Worm (Caenorhabditis elegans): ENCODE measurements around the gene nhr-277.
"Not testable (repeated sequence)": the region's sequence is repeated elsewhere in the genome, so short reads cannot be mapped to it uniquely, and the experiment has no call there.

The nhr-277 gene

DNA sequence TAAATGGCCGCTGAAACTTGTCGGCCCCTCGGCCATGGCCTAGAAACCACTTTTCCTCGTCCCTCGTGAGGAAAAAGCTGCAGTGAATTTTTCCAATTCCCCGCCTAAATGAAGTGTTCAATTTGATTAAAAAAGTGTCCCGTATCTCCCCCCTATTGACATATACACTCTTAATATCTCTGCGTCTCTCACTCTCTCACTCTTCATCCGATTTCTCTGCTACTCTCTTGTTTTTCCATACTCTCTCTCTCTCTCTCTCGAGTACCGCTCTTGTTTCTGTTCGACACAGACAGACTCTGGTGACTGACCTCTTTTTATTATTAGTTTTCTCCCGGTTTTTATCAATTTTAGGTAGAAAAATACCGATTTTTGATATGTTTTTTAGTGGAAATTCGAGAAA is 42.3 kb downstream of the nhr-277 start:
- TF ChIP-seq nfya-1 (tag; optimal IDR thresholded peaks at IDR 0.05; ENCODE audit: insufficient read depth) (peak; percentile 45), ceh-28 (tag; optimal IDR thresholded peaks at IDR 0.05) (peak; percentile 6), elt-2 (tag; optimal IDR thresholded peaks at IDR 0.05) (peak; percentile 25), nhr-23 (tag; optimal IDR thresholded peaks at IDR 0.05) (peak; percentile 40), daf-12 (tag; optimal IDR thresholded peaks at IDR 0.05) (no peak), sea-2 (GFP tag; optimal IDR thresholded peaks at IDR 0.05) (no peak), lin-15B (tag; optimal IDR thresholded peaks at IDR 0.05) (peak; percentile 40), pha-4 (tag; optimal IDR thresholded peaks at IDR 0.05) (peak; percentile 82)

DNA sequence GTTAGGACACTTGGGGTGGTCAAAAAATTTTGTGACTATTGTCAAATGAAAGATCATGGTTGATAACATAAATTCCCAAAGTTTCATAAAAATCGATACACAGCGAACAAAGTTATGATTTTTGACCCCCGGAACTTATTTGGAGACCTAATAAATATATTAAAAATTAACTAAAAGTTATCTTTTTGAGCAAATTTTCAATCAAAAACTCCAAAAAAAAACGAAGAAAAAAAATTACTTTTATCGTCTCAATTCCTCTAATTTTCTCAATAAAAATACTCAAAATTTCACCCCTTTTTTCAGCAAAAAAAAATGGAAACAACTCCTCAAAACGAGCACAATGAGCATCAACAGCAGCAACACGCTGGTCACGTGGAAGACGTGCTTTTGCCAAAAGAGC is 45.6 kb downstream of the nhr-277 start, which contains the start of gene atln-1:
atln-1 (plus strand) TSS at position 301 of the 400 bp plus-strand sequence.
- TF ChIP-seq lin-39 (tag; optimal IDR thresholded peaks at IDR 0.05); nhr-25 (tag; optimal IDR thresholded peaks at IDR 0.05); sea-2 (GFP tag; optimal IDR thresholded peaks at IDR 0.05): not testable (repeated sequence)

DNA sequence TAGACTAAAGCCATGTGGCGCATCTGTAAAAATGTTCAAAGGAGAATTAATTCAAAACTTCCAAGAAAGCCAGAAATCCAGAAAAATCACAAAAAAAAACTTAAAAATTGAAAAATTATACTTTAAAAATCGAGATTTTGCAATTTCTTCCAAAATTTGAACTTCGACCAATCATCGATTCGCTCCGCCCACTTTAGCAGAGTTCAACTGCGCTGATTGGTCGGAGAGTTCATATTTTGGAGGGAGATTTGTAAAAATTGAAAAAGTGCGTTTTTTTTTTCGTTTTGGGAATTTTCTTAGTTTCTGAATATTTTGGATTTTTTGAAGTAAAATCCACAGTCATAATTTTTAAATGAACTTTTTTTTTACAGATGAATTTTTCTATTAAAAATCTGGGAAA is 51.2 kb downstream of the nhr-277 start:
- no peak for TF ChIP-seq daf-12 (tag; optimal IDR thresholded peaks at IDR 0.05)
- TF ChIP-seq ceh-16 (tag; optimal IDR thresholded peaks at IDR 0.05), result no peak
- no peak for TF ChIP-seq egl-5 (tag; optimal IDR thresholded peaks at IDR 0.05)
- TF ChIP-seq unc-62 (GFP tag; optimal IDR thresholded peaks at IDR 0.05), result no peak
- TF ChIP-seq nfya-1 (tag; optimal IDR thresholded peaks at IDR 0.05; ENCODE audit: insufficient read depth), result peak; percentile 88
- TF ChIP-seq ceh-9 (tag; optimal IDR thresholded peaks at IDR 0.05), result no peak
